Fruit fly (Drosophila melanogaster) whole organism, prepupa: ENCODE results near the gene Rab5.

Experiments used
- Lpt ChIP-seq: fragments of 200-800 bp; sonication (Bioruptor generic); optimal IDR thresholded peaks from 3 replicates; lab custom pipeline; 2016; ENCODE audit warnings: missing biosample characterization, missing genetic modification characterization
- eg ChIP-seq: fragments of 200-800 bp; sonication (Bioruptor generic); IDR thresholded peaks from 3 replicates; pipeline ENCODE4 v1.3.6; 2022; ENCODE audit warnings: missing biosample characterization, missing genetic modification characterization
- lz ChIP-seq: fragments of 200-800 bp; sonication (Bioruptor generic); optimal IDR thresholded peaks from 3 replicates; lab custom pipeline; 2016; ENCODE audit warnings: missing biosample characterization, missing genetic modification characterization
- net ChIP-seq: fragments of 200-800 bp; sonication (Bioruptor generic); optimal IDR thresholded peaks from 3 replicates; lab custom pipeline; 2016; ENCODE audit warnings: missing biosample characterization, missing genetic modification characterization
- salr ChIP-seq, 2 experiments: fragments of 200-800 bp; sonication (Bioruptor generic); optimal IDR thresholded peaks; 3 replicates each; lab custom pipeline; 2016 to 2018; ENCODE audit warnings: missing biosample characterization in 2 of 2, missing genetic modification characterization in 2 of 2, mild to moderate bottlenecking in 1 of 2

- TF ChIP-seq salr (GFP tag; optimal IDR thresholded peaks at IDR 0.05; lab: Kevin White, UChicago) (no peak), lz (GFP tag; lab: Kevin White, UChicago) (no peak), Lpt (GFP tag; lab: Kevin White, UChicago) (no peak), eg (no peak), net (GFP tag; lab: Kevin White, UChicago) (no peak)
Measured at dm6 chr2L:2382971-2383370, 17.9 kb upstream of the Rab5 start, which contains the start of gene PIG-Wa.
